Worm (Caenorhabditis elegans) whole organism, mixed stage, embryonic: ENCODE results near the gene F26F4.12.

Source experiments
- bed-3 ChIP-seq: fragments of 200-800 bp; sonication (Bioruptor generic); optimal IDR thresholded peaks from 3 replicates; lab custom pipeline; 2018; ENCODE audit warnings: mild to moderate bottlenecking, missing genetic modification characterization, moderate library complexity, missing compliant biosample characterization
- blmp-1 ChIP-seq: fragments of 150-350 bp; optimal IDR thresholded peaks from 2 replicates; lab custom pipeline; 2014; ENCODE audit warnings: missing biosample characterization, missing genetic modification characterization
- ceh-39 ChIP-seq: fragments of 150-350 bp; optimal IDR thresholded peaks from 2 replicates; lab custom pipeline; 2014; ENCODE audit warnings: missing biosample characterization, missing genetic modification characterization
- ceh-43 ChIP-seq: fragments of 200-800 bp; sonication (Bioruptor generic); optimal IDR thresholded peaks from 2 replicates; lab custom pipeline; 2018; ENCODE audit warnings: mild to moderate bottlenecking, missing genetic modification characterization, moderate library complexity, missing compliant biosample characterization
- ces-1 ChIP-seq: fragments of 150-350 bp; optimal IDR thresholded peaks from 2 replicates; lab custom pipeline; 2014; ENCODE audit warnings: missing biosample characterization, missing genetic modification reagents, missing genetic modification characterization
- drap-1 ChIP-seq: fragments of 200-800 bp; sonication (Bioruptor generic); optimal IDR thresholded peaks from 3 replicates; lab custom pipeline; 2018; ENCODE audit warnings: mild to moderate bottlenecking, missing genetic modification characterization, missing compliant biosample characterization
- elt-1 ChIP-seq: sonication (generic microtip); optimal IDR thresholded peaks from 2 replicates; lab custom pipeline; 2017; ENCODE audit warnings: missing genetic modification characterization, mild to moderate bottlenecking, missing compliant biosample characterization, antibody characterized with exemption, moderate library complexity, borderline replicate concordance; ENCODE audit not compliant: insufficient read depth
- flh-1 ChIP-seq: fragments of 200-800 bp; sonication (Bioruptor generic); optimal IDR thresholded peaks from 2 replicates; lab custom pipeline; 2018; ENCODE audit warnings: mild to moderate bottlenecking, missing genetic modification characterization, moderate library complexity, missing compliant biosample characterization
- ham-2 ChIP-seq: fragments of 200-800 bp; sonication (Bioruptor generic); optimal IDR thresholded peaks from 2 replicates; lab custom pipeline; 2018; ENCODE audit warnings: mild to moderate bottlenecking, missing genetic modification characterization, missing compliant biosample characterization
- hlh-1 ChIP-seq: fragments of 150-350 bp; optimal IDR thresholded peaks from 2 replicates; lab custom pipeline; 2014; ENCODE audit warnings: missing biosample characterization, missing genetic modification reagents, missing genetic modification characterization
- lin-13 ChIP-seq: fragments of 150-350 bp; optimal IDR thresholded peaks from 2 replicates; lab custom pipeline; 2014; ENCODE audit warnings: missing biosample characterization, missing genetic modification characterization
- lsy-2 ChIP-seq: fragments of 150-350 bp; optimal IDR thresholded peaks from 2 replicates; lab custom pipeline; 2014; ENCODE audit warnings: missing biosample characterization, missing genetic modification characterization
- mab-5 ChIP-seq: fragments of 150-350 bp; optimal IDR thresholded peaks from 2 replicates; lab custom pipeline; 2014; ENCODE audit warnings: missing biosample characterization, missing genetic modification characterization
- mep-1 ChIP-seq: fragments of 150-350 bp; optimal IDR thresholded peaks from 2 replicates; lab custom pipeline; 2017; ENCODE audit warnings: missing biosample characterization, missing genetic modification reagents, missing genetic modification characterization, inconsistent platforms
- mls-2 ChIP-seq: sonication (generic microtip); optimal IDR thresholded peaks from 2 replicates; lab custom pipeline; 2016; ENCODE audit warnings: mild to moderate bottlenecking, missing genetic modification characterization, moderate library complexity, missing compliant biosample characterization
- nhr-12 ChIP-seq: fragments of 150-350 bp; optimal IDR thresholded peaks from 2 replicates; lab custom pipeline; 2014; ENCODE audit warnings: missing biosample characterization, missing genetic modification characterization
- nhr-2 ChIP-seq: fragments of 150-350 bp; optimal IDR thresholded peaks from 2 replicates; lab custom pipeline; 2014; ENCODE audit warnings: missing biosample characterization, missing genetic modification characterization
- nhr-237 ChIP-seq: fragments of 150-350 bp; optimal IDR thresholded peaks from 2 replicates; lab custom pipeline; 2014; ENCODE audit warnings: missing biosample characterization, missing genetic modification characterization
- nhr-76 ChIP-seq: sonication (generic microtip); optimal IDR thresholded peaks from 2 replicates; lab custom pipeline; 2017; ENCODE audit warnings: missing biosample characterization, missing genetic modification characterization
- pha-4 ChIP-seq: fragments of 150-350 bp; optimal IDR thresholded peaks from 2 replicates; lab custom pipeline; 2018; ENCODE audit warnings: missing biosample characterization, missing genetic modification reagents, missing genetic modification characterization
- sem-2 ChIP-seq: fragments of 200-800 bp; sonication (Bioruptor generic); optimal IDR thresholded peaks from 2 replicates; lab custom pipeline; 2018; ENCODE audit warnings: mild to moderate bottlenecking, missing genetic modification characterization, missing compliant biosample characterization
- snpc-4 ChIP-seq: fragments of 150-350 bp; optimal IDR thresholded peaks from 2 replicates; lab custom pipeline; 2014; ENCODE audit warnings: missing biosample characterization, missing genetic modification characterization
- sptf-1 ChIP-seq: sonication (generic microtip); optimal IDR thresholded peaks from 2 replicates; lab custom pipeline; 2017; ENCODE audit warnings: mild to moderate bottlenecking, missing genetic modification characterization, moderate library complexity, missing compliant biosample characterization
- tbx-8 ChIP-seq: fragments of 200-800 bp; sonication (Bioruptor generic); optimal IDR thresholded peaks from 2 replicates; lab custom pipeline; 2018; ENCODE audit warnings: mild to moderate bottlenecking, missing genetic modification characterization, moderate library complexity, missing compliant biosample characterization
- unc-120 ChIP-seq: sonication (generic microtip); optimal IDR thresholded peaks from 2 replicates; lab custom pipeline; 2017; ENCODE audit warnings: missing genetic modification characterization, missing compliant biosample characterization; ENCODE audit not compliant: poor library complexity, severe bottlenecking
- unc-39 ChIP-seq: fragments of 150-350 bp; optimal IDR thresholded peaks from 2 replicates; lab custom pipeline; 2014; ENCODE audit warnings: missing biosample characterization, missing genetic modification characterization
- unc-62 ChIP-seq: fragments of 150-350 bp; optimal IDR thresholded peaks from 2 replicates; lab custom pipeline; 2014; ENCODE audit warnings: missing biosample characterization, missing genetic modification reagents, missing genetic modification characterization
- zip-8 ChIP-seq: fragments of 150-350 bp; optimal IDR thresholded peaks from 2 replicates; lab custom pipeline; 2014; ENCODE audit warnings: missing biosample characterization, missing genetic modification characterization
- ztf-11 ChIP-seq: fragments of 150-350 bp; optimal IDR thresholded peaks from 2 replicates; lab custom pipeline; 2014; ENCODE audit warnings: missing biosample characterization, missing genetic modification characterization

The F26F4.12 gene

DNA sequence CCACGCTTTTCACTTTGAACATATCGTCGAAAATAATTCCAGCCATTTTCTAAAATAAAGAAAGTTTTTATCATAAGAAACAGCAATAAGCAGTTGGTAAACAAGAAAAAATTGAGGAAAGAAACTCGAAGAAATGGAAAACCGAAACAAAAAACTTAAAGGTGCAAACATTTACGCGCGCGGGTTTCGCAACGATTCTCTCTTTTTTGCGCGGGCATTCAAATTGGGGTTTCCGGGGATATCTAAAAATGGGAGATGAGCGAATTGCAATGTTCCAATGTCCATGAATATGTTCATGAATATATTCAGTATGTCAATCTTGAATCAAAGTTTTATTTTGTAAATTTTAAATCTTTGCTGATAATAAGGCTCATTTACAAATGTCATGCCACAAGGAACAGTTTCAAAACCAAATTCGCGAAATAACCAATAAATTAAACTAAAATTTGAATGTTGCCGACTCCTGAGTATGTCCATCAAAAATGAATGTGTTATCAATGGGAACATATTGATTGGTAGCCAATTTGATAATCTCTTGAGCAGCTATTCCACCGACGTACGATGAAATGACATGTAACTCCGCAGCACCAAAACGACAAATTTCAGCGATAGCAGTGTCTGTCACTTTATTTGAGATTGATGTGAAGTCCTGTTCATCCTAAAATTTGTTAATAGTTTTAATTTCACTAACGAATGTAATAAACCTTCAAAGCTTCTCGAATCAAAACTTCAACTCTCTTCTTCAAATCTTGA is 8.3 kb upstream of the F26F4.12 start, which contains the start of gene rpb-8:
Gene rpb-8, minus strand, starts transcription at position 49 of the 753 bp plus-strand sequence.
- no peak for TF ChIP-seq ztf-11
- no peak for TF ChIP-seq tbx-8 (GFP tag; lab: Kevin White, UChicago)
- no peak for TF ChIP-seq ham-2 (GFP tag; lab: Kevin White, UChicago)
- peak; percentile 67 for TF ChIP-seq lsy-2 (tag; lab: Kevin White, UChicago)
- peak; percentile 13 for TF ChIP-seq nhr-237 (tag; lab: Kevin White, UChicago)
- TF ChIP-seq drap-1 (GFP tag; lab: Kevin White, UChicago) = no peak
- no peak for TF ChIP-seq bed-3 (GFP tag; lab: Kevin White, UChicago)
- TF ChIP-seq hlh-1 (tag; lab: Kevin White, UChicago) = no peak
- TF ChIP-seq nhr-76 (tag; lab: Kevin White, UChicago) = no peak
- TF ChIP-seq unc-120 (tag; lab: Kevin White, UChicago) = peak; percentile 61
- TF ChIP-seq pha-4 (tag; lab: Kevin White, UChicago) = no peak
- no peak for TF ChIP-seq mls-2 (tag; lab: Kevin White, UChicago)
- no peak for TF ChIP-seq elt-1 (tag; lab: Kevin White, UChicago)
- TF ChIP-seq nhr-2 (tag; lab: Kevin White, UChicago) = no peak
- no peak for TF ChIP-seq ceh-39
- peak; percentile 55 for TF ChIP-seq mep-1
- TF ChIP-seq blmp-1 = no peak
- TF ChIP-seq flh-1 = no peak
- TF ChIP-seq, all 35 proteins: peak for 4

DNA sequence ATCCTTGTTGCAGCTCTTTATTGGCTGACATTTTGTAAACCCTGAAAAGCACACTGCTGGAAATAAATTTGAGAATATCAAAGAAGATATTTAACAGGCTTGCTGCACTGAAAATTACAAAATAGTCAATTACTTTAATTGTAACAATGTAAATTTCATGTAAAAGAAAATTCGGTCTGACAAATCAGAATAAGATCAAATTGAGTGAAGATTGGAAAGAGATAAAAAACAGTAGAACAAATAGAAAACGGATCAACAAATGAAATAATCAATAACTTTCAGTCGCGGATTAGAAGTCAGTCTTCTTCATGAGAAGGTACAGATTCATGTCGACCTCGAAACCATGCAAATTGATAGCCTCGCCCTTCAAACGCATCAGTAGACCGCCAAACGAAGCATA is 7.2 kb upstream of the F26F4.12 start, which contains the start of gene rars-1:
Gene rars-1, minus strand, starts transcription at position 101 of the 400 bp plus-strand sequence.
- TF ChIP-seq unc-39 = no peak
- no peak for TF ChIP-seq mab-5 (tag; lab: Kevin White, UChicago)
- TF ChIP-seq nhr-237 (tag; lab: Kevin White, UChicago) = no peak
- no peak for TF ChIP-seq nhr-2 (tag; lab: Kevin White, UChicago)
- no peak for TF ChIP-seq ceh-39
- no peak for TF ChIP-seq mls-2 (tag; lab: Kevin White, UChicago)
- TF ChIP-seq snpc-4 (tag; lab: Kevin White, UChicago) = no peak
- TF ChIP-seq lsy-2 (tag; lab: Kevin White, UChicago) = no peak
- TF ChIP-seq unc-62 (GFP tag; lab: Kevin White, UChicago) = no peak
- TF ChIP-seq nhr-76 (tag; lab: Kevin White, UChicago) = no peak
- TF ChIP-seq bed-3 (GFP tag; lab: Kevin White, UChicago) = no peak

DNA sequence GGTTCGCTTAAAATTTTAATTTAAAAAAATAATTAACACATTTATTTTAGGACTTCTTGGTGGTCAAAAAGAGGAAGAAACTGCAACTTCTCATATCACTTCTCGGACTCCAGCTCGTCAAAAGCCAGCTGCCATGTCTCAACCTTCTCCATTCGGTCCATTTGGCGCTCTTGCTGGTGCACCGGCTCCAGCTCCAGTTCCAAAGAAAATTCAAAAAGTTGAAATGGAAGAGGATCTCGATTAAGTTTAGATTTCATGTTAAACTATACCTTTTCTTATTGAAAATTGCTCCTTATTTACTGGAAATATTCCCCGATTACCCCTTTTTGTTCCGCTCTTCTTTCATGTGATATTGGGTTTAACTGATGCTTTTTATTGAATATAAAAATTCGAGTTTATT is 3.9 kb upstream of the F26F4.12 start:
- TF ChIP-seq hlh-1 (tag; lab: Kevin White, UChicago) = no peak
- TF ChIP-seq nhr-12 = no peak
- TF ChIP-seq nhr-76 (tag; lab: Kevin White, UChicago) = no peak
- TF ChIP-seq elt-1 (tag; lab: Kevin White, UChicago) = no peak
- no peak for TF ChIP-seq sptf-1
- no peak for TF ChIP-seq pha-4 (tag; lab: Kevin White, UChicago)
- no peak for TF ChIP-seq ceh-43 (GFP tag; lab: Kevin White, UChicago)
- TF ChIP-seq blmp-1 = no peak
- no peak for TF ChIP-seq bed-3 (GFP tag; lab: Kevin White, UChicago)
- TF ChIP-seq nhr-237 (tag; lab: Kevin White, UChicago) = no peak
- TF ChIP-seq ceh-39 = no peak
- TF ChIP-seq mab-5 (tag; lab: Kevin White, UChicago) = no peak
- TF ChIP-seq unc-120 (tag; lab: Kevin White, UChicago) = no peak
- no peak for TF ChIP-seq unc-62 (GFP tag; lab: Kevin White, UChicago)

DNA sequence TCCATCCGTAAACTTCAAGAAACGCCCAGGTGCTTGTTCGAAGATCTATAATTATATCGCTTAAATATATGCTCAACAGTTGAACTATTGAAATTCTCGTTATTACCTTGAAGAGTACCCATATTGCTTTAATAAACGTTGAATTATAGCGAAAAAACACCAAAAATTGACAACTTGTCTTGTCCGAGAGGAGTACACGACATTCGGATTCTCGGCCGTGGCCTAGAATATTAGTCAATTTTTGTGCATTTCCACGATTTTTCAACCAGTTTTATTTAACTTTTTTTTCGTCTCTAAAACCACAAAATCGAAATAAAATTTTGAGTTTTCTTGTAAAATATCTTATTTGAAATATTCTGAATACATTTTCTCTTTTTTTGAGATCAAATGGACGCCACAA is 2.5 kb upstream of the F26F4.12 start, which contains the start of the genes F26F4.9 and cee-1:
Gene F26F4.9, minus strand, starts transcription at position 205 of the 400 bp plus-strand sequence.
Gene cee-1, plus strand, starts transcription at position 383 of the 400 bp plus-strand sequence.
- TF ChIP-seq lin-13 = no peak
- no peak for TF ChIP-seq mep-1
- TF ChIP-seq mab-5 (tag; lab: Kevin White, UChicago) = no peak
- TF ChIP-seq ztf-11 = no peak
- no peak for TF ChIP-seq unc-62 (GFP tag; lab: Kevin White, UChicago)
- TF ChIP-seq nhr-237 (tag; lab: Kevin White, UChicago) = no peak
- no peak for TF ChIP-seq drap-1 (GFP tag; lab: Kevin White, UChicago)
- no peak for TF ChIP-seq mls-2 (tag; lab: Kevin White, UChicago)
- TF ChIP-seq ham-2 (GFP tag; lab: Kevin White, UChicago) = no peak
- no peak for TF ChIP-seq zip-8
- TF ChIP-seq sem-2 (GFP tag; lab: Kevin White, UChicago) = no peak
- TF ChIP-seq ces-1 (GFP tag; lab: Kevin White, UChicago) = peak; percentile 37
- peak; percentile 17 for TF ChIP-seq sptf-1
- no peak for TF ChIP-seq flh-1
- no peak for TF ChIP-seq pha-4 (tag; lab: Kevin White, UChicago)
